Fruit fly (Drosophila melanogaster): ENCODE results near the gene rpr.

The rpr gene

DNA sequence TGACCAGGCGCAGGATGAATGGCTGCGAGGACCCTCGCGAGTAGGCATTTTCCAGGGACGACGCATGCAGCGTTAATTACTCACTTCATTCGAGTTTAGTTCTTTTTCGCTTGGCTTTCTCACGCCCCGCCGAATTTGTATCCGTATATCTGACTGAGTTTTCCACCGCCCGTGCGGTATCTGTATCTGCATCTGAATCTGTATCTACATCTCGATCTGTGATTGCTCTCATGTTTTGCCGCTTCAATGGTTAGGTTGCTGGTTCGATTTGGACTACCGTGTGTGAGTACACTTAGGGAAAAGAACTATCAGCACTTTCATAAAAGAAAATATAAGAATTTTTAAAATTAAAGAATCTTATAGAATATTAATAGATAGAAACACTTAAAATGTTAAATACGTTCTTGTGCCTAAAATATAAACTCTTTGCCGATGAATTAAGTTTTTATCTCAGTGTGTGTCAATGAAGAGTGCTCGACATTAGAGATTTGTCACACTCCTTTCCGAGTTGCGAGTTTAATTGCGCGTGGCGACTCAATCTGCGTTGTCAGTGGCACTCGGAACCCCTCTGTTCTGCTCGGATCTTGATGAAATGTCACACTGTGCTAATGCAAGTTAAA, 49.0 kb downstream of the rpr start (continued):
- TF ChIP-seq CG10979 (tag; optimal IDR thresholded peaks at IDR 0.05): peak; percentile 76
- peak; percentile 37 for TF ChIP-seq CG11504 (tag; optimal IDR thresholded peaks at IDR 0.05)
- no peak for TF ChIP-seq Eip74EF (GFP tag; optimal IDR thresholded peaks at IDR 0.05)
- no peak; the same call in 1 of the 2 replicates for TF ChIP-seq CG32772 (GFP tag; IDR thresholded peaks at IDR 0.05)
- TF ChIP-seq pum (GFP tag; optimal IDR thresholded peaks at IDR 0.05): no peak
- peak; percentile 60 for TF ChIP-seq phol (tag; optimal IDR thresholded peaks at IDR 0.05)
- no peak for TF ChIP-seq hbn (GFP tag; IDR thresholded peaks at IDR 0.05; ENCODE audit: partially characterized antibody)
- peak; percentile 43; the same call in 1 of the 2 replicates for TF ChIP-seq CG8765 (GFP tag; IDR thresholded peaks at IDR 0.05)
- TF ChIP-seq Max (GFP tag; optimal IDR thresholded peaks at IDR 0.05): no peak
- no peak for TF ChIP-seq CG17359 (tag; optimal IDR thresholded peaks at IDR 0.05)
- TF ChIP-seq CG34376 (GFP tag; optimal IDR thresholded peaks at IDR 0.05): no peak
- TF ChIP-seq trh (GFP tag; optimal IDR thresholded peaks at IDR 0.05): no peak
- TF ChIP-seq CG1024 (GFP tag; IDR thresholded peaks at IDR 0.05): peak; percentile 37; the same call in 1 of the 2 replicates
- TF ChIP-seq Fer2 (tag; optimal IDR thresholded peaks at IDR 0.05): no peak
- TF ChIP-seq stc (GFP tag; IDR thresholded peaks at IDR 0.05): no peak
- TF ChIP-seq CG10209 (GFP tag; optimal IDR thresholded peaks at IDR 0.05): peak; percentile 37
- no peak for TF ChIP-seq abd-A (tag; optimal IDR thresholded peaks at IDR 0.05)
- no peak for TF ChIP-seq CG10565 (GFP tag; optimal IDR thresholded peaks at IDR 0.05)
- no peak for TF ChIP-seq wor (GFP tag; IDR thresholded peaks at IDR 0.05)
- TF ChIP-seq lov (optimal IDR thresholded peaks at IDR 0.05): no peak
- TF ChIP-seq lov (GFP tag; IDR thresholded peaks at IDR 0.05): no peak; the same call in 2 of the 3 replicates
- TF ChIP-seq Bgb (GFP tag; IDR thresholded peaks at IDR 0.05; ENCODE audit: partially characterized antibody): no peak
- TF ChIP-seq mld (GFP tag; IDR thresholded peaks at IDR 0.05; ENCODE audit: partially characterized antibody): no peak
- TF ChIP-seq gce (GFP tag; IDR thresholded peaks at IDR 0.05): no peak
- no peak for TF ChIP-seq tup (GFP tag; optimal IDR thresholded peaks at IDR 0.05)
- TF ChIP-seq sens-2 (GFP tag; IDR thresholded peaks at IDR 0.05): no peak
- no peak for TF ChIP-seq btn (GFP tag; optimal IDR thresholded peaks at IDR 0.05)
- TF ChIP-seq ac (GFP tag; optimal IDR thresholded peaks at IDR 0.05): peak; percentile 49
- no peak for TF ChIP-seq CG8944 (GFP tag; optimal IDR thresholded peaks at IDR 0.05)
- no peak for TF ChIP-seq cad (GFP tag; optimal IDR thresholded peaks at IDR 0.05)
- TF ChIP-seq CG12659 (GFP tag; optimal IDR thresholded peaks at IDR 0.05): no peak
- TF ChIP-seq CG7963 (GFP tag; IDR thresholded peaks at IDR 0.05; ENCODE audit: partially characterized antibody): no peak
- TF ChIP-seq Blimp-1 (GFP tag; optimal IDR thresholded peaks at IDR 0.05): peak; percentile 43
- TF ChIP-seq lbe (GFP tag; optimal IDR thresholded peaks at IDR 0.05): no peak
- no peak for TF ChIP-seq ci (GFP tag; IDR thresholded peaks at IDR 0.05)
- no peak for TF ChIP-seq CG13624 (GFP tag; optimal IDR thresholded peaks at IDR 0.05)
- TF ChIP-seq CG17361 (GFP tag; IDR thresholded peaks at IDR 0.05): no peak
- no peak for TF ChIP-seq CG30020 (tag; optimal IDR thresholded peaks at IDR 0.05)
- no peak for TF ChIP-seq Nf-YC (tag; optimal IDR thresholded peaks at IDR 0.05)
- no peak for TF ChIP-seq CG1792 (GFP tag; optimal IDR thresholded peaks at IDR 0.05)
- no peak for TF ChIP-seq CG17186 (GFP tag; optimal IDR thresholded peaks at IDR 0.05)
- TF ChIP-seq CG14860 (GFP tag; IDR thresholded peaks at IDR 0.05; ENCODE audit: partially characterized antibody): no peak
- TF ChIP-seq CG18619 (GFP tag; optimal IDR thresholded peaks at IDR 0.05): no peak
- TF ChIP-seq Ets97D (GFP tag; optimal IDR thresholded peaks at IDR 0.05): no peak
- no peak for TF ChIP-seq crc (GFP tag; optimal IDR thresholded peaks at IDR 0.05)
- TF ChIP-seq Bdp1 (GFP tag; optimal IDR thresholded peaks at IDR 0.05): no peak
- TF ChIP-seq scrt (GFP tag; optimal IDR thresholded peaks at IDR 0.05): no peak
- no peak for TF ChIP-seq knrl (GFP tag; IDR thresholded peaks at IDR 0.05; ENCODE audit: partially characterized antibody)
- TF ChIP-seq Hsf (GFP tag; optimal IDR thresholded peaks at IDR 0.05): no peak
- TF ChIP-seq jing (GFP tag; optimal IDR thresholded peaks at IDR 0.05): no peak

Measured in whole organism, embryonic.